Fruit fly (Drosophila melanogaster) whole organism, wandering third instar larva: ENCODE measurements around the gene Syt14.

Source experiments
- Abd-B ChIP-seq: fragments of >200 bp; optimal IDR thresholded peaks from 2 replicates; lab custom pipeline; 2017; ENCODE audit warnings: missing biosample characterization, missing genetic modification characterization
- GATAd ChIP-seq: sonication (Bioruptor generic); optimal IDR thresholded peaks from 2 replicates; lab custom pipeline; 2016; ENCODE audit warnings: missing biosample characterization, missing genetic modification characterization
- Myc ChIP-seq: fragments of >200 bp; optimal IDR thresholded peaks from 2 replicates; lab custom pipeline; 2017
- N ChIP-seq: fragments of >200 bp; optimal IDR thresholded peaks from 2 replicates; lab custom pipeline; 2018; ENCODE audit warnings: missing biosample characterization, missing external identifiers, missing genetic modification characterization
- Sp1 ChIP-seq: fragments of 200-800 bp; sonication (Bioruptor generic); optimal IDR thresholded peaks from 3 replicates; lab custom pipeline; 2019; ENCODE audit warnings: missing biosample characterization, mild to moderate bottlenecking, missing genetic modification characterization, moderate library complexity
- dmrt93B ChIP-seq: fragments of 200-800 bp; sonication (Bioruptor generic); optimal IDR thresholded peaks from 2 replicates; lab custom pipeline; 2018; ENCODE audit warnings: missing biosample characterization, mild to moderate bottlenecking, missing genetic modification characterization
- fru ChIP-seq: fragments of 200-800 bp; sonication (Bioruptor generic); optimal IDR thresholded peaks from 3 replicates; lab custom pipeline; 2016; ENCODE audit warnings: missing biosample characterization, mild to moderate bottlenecking, missing genetic modification characterization
- h ChIP-seq: fragments of 200-800 bp; sonication (Bioruptor generic); optimal IDR thresholded peaks from 3 replicates; lab custom pipeline; 2016; ENCODE audit warnings: missing biosample characterization, mild to moderate bottlenecking, missing genetic modification characterization
- pan ChIP-seq: fragments of >200 bp; optimal IDR thresholded peaks from 2 replicates; lab custom pipeline; 2017
- psq ChIP-seq: fragments of 200-800 bp; sonication (Bioruptor generic); optimal IDR thresholded peaks from 3 replicates; lab custom pipeline; 2017; ENCODE audit warnings: missing biosample characterization, mild to moderate bottlenecking, missing genetic modification characterization, moderate library complexity
- sv ChIP-seq: fragments of 200-800 bp; sonication (Bioruptor generic); optimal IDR thresholded peaks from 3 replicates; lab custom pipeline; 2016; ENCODE audit warnings: missing biosample characterization, missing genetic modification characterization

- no peak for TF ChIP-seq h (GFP tag; lab: Kevin White, UChicago)
- no peak for TF ChIP-seq pan
- no peak for TF ChIP-seq sv (GFP tag; lab: Kevin White, UChicago)
- TF ChIP-seq N (GFP tag; lab: Kevin White, UChicago) = no peak
- TF ChIP-seq fru (GFP tag; lab: Kevin White, UChicago) = no peak
- no peak for TF ChIP-seq Abd-B (GFP tag; lab: Kevin White, UChicago)
- TF ChIP-seq GATAd (GFP tag; lab: Kevin White, UChicago) = no peak
- TF ChIP-seq psq = no peak
- no peak for TF ChIP-seq dmrt93B (GFP tag; lab: Kevin White, UChicago)
- no peak for TF ChIP-seq Sp1
- no peak for TF ChIP-seq Myc
Observed at dm6 chr3R:4362010-4362409, 43.1 kb upstream of the Syt14 start.
